Worm (Caenorhabditis elegans): ENCODE data around the gene C42D4.3.

The C42D4.3 gene

DNA sequence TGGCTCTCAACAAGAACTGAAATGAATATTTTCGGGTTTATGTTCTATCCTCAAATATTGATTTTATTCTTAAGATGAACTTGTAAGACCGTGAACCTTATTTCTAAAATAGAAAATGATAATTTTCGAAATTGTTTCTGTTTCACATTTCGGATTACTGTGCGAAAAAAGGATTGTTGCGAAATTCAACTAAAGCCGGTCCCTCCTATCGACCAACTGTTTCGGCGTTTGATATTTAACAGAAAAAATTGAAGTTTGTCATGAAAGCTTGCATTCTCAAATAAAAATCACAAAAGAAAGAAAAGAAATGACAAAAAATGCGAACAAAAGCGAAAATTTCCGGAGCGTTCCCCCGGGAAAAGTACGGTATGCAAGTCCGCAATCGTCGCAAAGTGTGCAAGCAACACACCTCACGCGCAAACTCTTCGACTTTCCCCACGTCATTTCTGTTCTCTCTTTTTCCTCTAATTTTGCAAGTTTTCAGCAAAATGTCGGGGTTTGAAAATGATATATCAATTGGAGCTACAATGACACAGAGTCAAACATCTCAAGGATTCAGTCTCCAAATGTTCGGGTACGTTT lies 29.9 kb upstream of the C42D4.3 start, which contains the start of gene C34D4.4:
TSS of gene C34D4.4 (plus strand) at position 342 of the 582 bp plus-strand sequence.
- no peak for TF ChIP-seq F57C9.4 (tag; optimal IDR thresholded peaks at IDR 0.05)
- TF ChIP-seq nhr-80 (tag; optimal IDR thresholded peaks at IDR 0.05) = no peak
- no peak for TF ChIP-seq snpc-1.3 (tag; optimal IDR thresholded peaks at IDR 0.05; ENCODE audit: insufficient read depth)
- TF ChIP-seq hmg-1.2 (GFP tag; IDR thresholded peaks at IDR 0.05) = peak; percentile 14; the same call in 1 of the 2 replicates
- no peak for TF ChIP-seq F52B5.7 (tag; optimal IDR thresholded peaks at IDR 0.05)
- TF ChIP-seq Y79H2A.3 (GFP tag; conservative IDR thresholded peaks at IDR 0.05) = no peak
- TF ChIP-seq B0336.3 (GFP tag; IDR thresholded peaks at IDR 0.05) = no peak
- TF ChIP-seq aptf-2 (GFP tag; conservative IDR thresholded peaks at IDR 0.05) = peak; percentile 93
- TF ChIP-seq ceh-27 (GFP tag; optimal IDR thresholded peaks at IDR 0.05) = no peak
- peak; percentile 36; the same call in 1 of the 2 replicates for TF ChIP-seq F33H1.4 (GFP tag; IDR thresholded peaks at IDR 0.05)
- no peak for TF ChIP-seq ztf-28 (GFP tag; IDR thresholded peaks at IDR 0.05)
- no peak for TF ChIP-seq attf-6 (GFP tag; IDR thresholded peaks at IDR 0.05)
- TF ChIP-seq lag-1 (GFP tag; IDR thresholded peaks at IDR 0.05) = no peak
- TF ChIP-seq madf-6 (GFP tag; IDR thresholded peaks at IDR 0.05) = peak; percentile 43; the same call in 1 of the 2 replicates
- no peak for TF ChIP-seq F10E7.11 (tag; optimal IDR thresholded peaks at IDR 0.05)
- no peak for TF ChIP-seq lir-1 (GFP tag; conservative IDR thresholded peaks at IDR 0.05)
- TF ChIP-seq egrh-3 (GFP tag; IDR thresholded peaks at IDR 0.05) = no peak
- TF ChIP-seq Y95B8A.8 (GFP tag; IDR thresholded peaks at IDR 0.05) = no peak
- no peak for TF ChIP-seq sptf-2 (GFP tag; optimal IDR thresholded peaks at IDR 0.05)
- TF ChIP-seq let-526 (GFP tag; IDR thresholded peaks at IDR 0.05) = no peak
- peak; percentile 21 for TF ChIP-seq dpl-1 (GFP tag; optimal IDR thresholded peaks at IDR 0.05)
- TF ChIP-seq attf-3 (GFP tag; conservative IDR thresholded peaks at IDR 0.05) = no peak
- no peak for TF ChIP-seq tlf-1 (GFP tag; optimal IDR thresholded peaks at IDR 0.05)
- TF ChIP-seq mxl-1 (tag; optimal IDR thresholded peaks at IDR 0.05) = no peak
- no peak for TF ChIP-seq zim-3 (tag; optimal IDR thresholded peaks at IDR 0.05)
- TF ChIP-seq snpc-4 (GFP tag; optimal IDR thresholded peaks at IDR 0.05) = no peak
- peak in 2 of 4 experiments; percentile 42 to 54 for TF ChIP-seq snpc-4 (tag; optimal IDR thresholded peaks at IDR 0.05)
- TF ChIP-seq F55B11.4 (tag; optimal IDR thresholded peaks at IDR 0.05; ENCODE audit: borderline replicate concordance, insufficient read depth) = no peak
- no peak for TF ChIP-seq hlh-12 (tag; optimal IDR thresholded peaks at IDR 0.05)
- no peak for TF ChIP-seq Y53F4B.3 (GFP tag; IDR thresholded peaks at IDR 0.05)
- TF ChIP-seq efl-1 (GFP tag; optimal IDR thresholded peaks at IDR 0.05) = peak; percentile 58
- TF ChIP-seq madf-8 (GFP tag; conservative IDR thresholded peaks at IDR 0.05) = no peak
- TF ChIP-seq F23B12.7 (tag; optimal IDR thresholded peaks at IDR 0.05; ENCODE audit: insufficient read depth) = no peak
- TF ChIP-seq ceh-79 (tag; optimal IDR thresholded peaks at IDR 0.05) = no peak
- TF ChIP-seq chd-7 (tag; optimal IDR thresholded peaks at IDR 0.05) = no peak
- no peak for TF ChIP-seq C17E4.6 (GFP tag; IDR thresholded peaks at IDR 0.05)
- TF ChIP-seq nhr-120 (GFP tag; IDR thresholded peaks at IDR 0.05) = no peak
- TF ChIP-seq mcd-1 (GFP tag; IDR thresholded peaks at IDR 0.05) = 0 out of 2 replicates have a peak, but pooled peaks have one; percentile 9
- peak; percentile 27 for TF ChIP-seq lin-54 (GFP tag; optimal IDR thresholded peaks at IDR 0.05)
- TF ChIP-seq Y67H2A.10 (GFP tag; conservative IDR thresholded peaks at IDR 0.05) = no peak
- no peak for TF ChIP-seq him-1 (tag; optimal IDR thresholded peaks at IDR 0.05)
- TF ChIP-seq sdz-38 (tag; optimal IDR thresholded peaks at IDR 0.05) = no peak
- TF ChIP-seq let-607 (tag; optimal IDR thresholded peaks at IDR 0.05) = no peak
- TF ChIP-seq cebp-1 (GFP tag; IDR thresholded peaks at IDR 0.05) = peak; percentile 60; the same call in 1 of the 2 replicates
- peak; percentile 94 for TF ChIP-seq cebp-1 (tag; optimal IDR thresholded peaks at IDR 0.05)
- no peak for TF ChIP-seq B0019.2 (GFP tag; conservative IDR thresholded peaks at IDR 0.05)
- no peak for TF ChIP-seq cebp-2 (GFP tag; IDR thresholded peaks at IDR 0.05)
- no peak for TF ChIP-seq mes-4 (tag; optimal IDR thresholded peaks at IDR 0.05)
- TF ChIP-seq lsl-1 (GFP tag; optimal IDR thresholded peaks at IDR 0.05) = peak; percentile 73
